Fruit fly (Drosophila melanogaster): ENCODE results near the gene CG43814.

dm6 chr2L:18765760-18766159, 39.4 kb downstream of the CG43814 start:
- TF ChIP-seq toe (GFP tag; optimal IDR thresholded peaks at IDR 0.05) (no peak), cic (GFP tag; optimal IDR thresholded peaks at IDR 0.05) (no peak), Clk (GFP tag; optimal IDR thresholded peaks at IDR 0.05) (no peak), CG1620 (GFP tag; optimal IDR thresholded peaks at IDR 0.05) (no peak), CG7101 (tag; optimal IDR thresholded peaks at IDR 0.05) (no peak), CG12768 (GFP tag; optimal IDR thresholded peaks at IDR 0.05) (no peak), Crg-1 (GFP tag; optimal IDR thresholded peaks at IDR 0.05) (no peak), CG33017 (tag; optimal IDR thresholded peaks at IDR 0.05) (no peak)

Measured in whole organism, adult.